Worm (Caenorhabditis elegans) whole organism, L1 larva: ENCODE results near the gene atp-5.

Experiments used
- elt-2 ChIP-seq: sonication (generic microtip); optimal IDR thresholded peaks from 2 replicates; lab custom pipeline; 2016; ENCODE audit warnings: missing genetic modification characterization, mild to moderate bottlenecking, inconsistent platforms, missing compliant biosample characterization, missing genetic modification reagents
- irx-1 ChIP-seq: sonication (generic microtip); optimal IDR thresholded peaks from 2 replicates; lab custom pipeline; 2016; ENCODE audit warnings: missing genetic modification characterization, missing compliant biosample characterization
- mab-9 ChIP-seq: fragments of 200-800 bp; sonication (Bioruptor generic); IDR thresholded peaks from 2 replicates; pipeline ENCODE4 v1.3.6; 2022; ENCODE audit warnings: missing genetic modification reagents, missing genetic modification characterization, missing compliant biosample characterization
- nhr-11 ChIP-seq: fragments of 150-350 bp; optimal IDR thresholded peaks from 2 replicates; lab custom pipeline; 2014; ENCODE audit warnings: missing biosample characterization, missing genetic modification characterization
- nhr-12 ChIP-seq: sonication (generic microtip); optimal IDR thresholded peaks from 2 replicates; lab custom pipeline; 2017; ENCODE audit warnings: missing biosample characterization, missing genetic modification characterization
- nhr-237 ChIP-seq: fragments of 150-350 bp; optimal IDR thresholded peaks from 2 replicates; lab custom pipeline; 2014; ENCODE audit warnings: missing biosample characterization, missing genetic modification characterization
- nhr-47 ChIP-seq: sonication (generic microtip); optimal IDR thresholded peaks from 2 replicates; lab custom pipeline; 2016; ENCODE audit warnings: mild to moderate bottlenecking, missing genetic modification characterization, moderate library complexity, missing compliant biosample characterization
- nhr-76 ChIP-seq: sonication (generic microtip); optimal IDR thresholded peaks from 2 replicates; lab custom pipeline; 2017; ENCODE audit warnings: missing biosample characterization, missing genetic modification characterization
- skn-1 ChIP-seq: fragments of 150-350 bp; optimal IDR thresholded peaks from 2 replicates; lab custom pipeline; 2014; ENCODE audit warnings: missing biosample characterization, missing genetic modification characterization
- unc-62 ChIP-seq: fragments of 150-350 bp; optimal IDR thresholded peaks from 2 replicates; lab custom pipeline; 2014; ENCODE audit warnings: missing biosample characterization, missing genetic modification reagents, missing genetic modification characterization

ce11 chrV:11076403-11076802 is 47.3 kb downstream of the atp-5 start:
- TF ChIP-seq nhr-12 (tag; lab: Kevin White, UChicago): no peak
- TF ChIP-seq nhr-76 (tag; lab: Kevin White, UChicago): no peak
- no peak for TF ChIP-seq unc-62
- TF ChIP-seq nhr-47 (tag; lab: Kevin White, UChicago): peak; percentile 27
- TF ChIP-seq nhr-237 (tag; lab: Kevin White, UChicago): no peak
- no peak for TF ChIP-seq skn-1 (tag; lab: Kevin White, UChicago)
- no peak for TF ChIP-seq elt-2
- no peak for TF ChIP-seq mab-9 (GFP tag; lab: Robert Waterston, UW)
- TF ChIP-seq irx-1 (tag; lab: Kevin White, UChicago): no peak
- TF ChIP-seq nhr-11 (tag; lab: Kevin White, UChicago): no peak
